Worm (Caenorhabditis elegans): Measurements from ENCODE around the gene T05G5.4.

T05G5.4 gene

ce11 chrIII:9748694-9749093 is at the start of gene T05G5.4:
Gene T05G5.4 (plus strand): TSS chrIII:9748934.
- no peak for TF ChIP-seq tab-1 (GFP tag; IDR thresholded peaks at IDR 0.05)
- no peak for TF ChIP-seq cog-1 (tag; optimal IDR thresholded peaks at IDR 0.05)
- no peak for TF ChIP-seq med-1 (GFP tag; optimal IDR thresholded peaks at IDR 0.05; ENCODE audit: insufficient read depth)
- no peak for TF ChIP-seq ref-1 (GFP tag; conservative IDR thresholded peaks at IDR 0.05)
- no peak for TF ChIP-seq ztf-29 (GFP tag; IDR thresholded peaks at IDR 0.05)
- TF ChIP-seq T22C8.4 (GFP tag; IDR thresholded peaks at IDR 0.05): no peak
- no peak for TF ChIP-seq ztf-23 (GFP tag; IDR thresholded peaks at IDR 0.05)
- no peak for TF ChIP-seq klf-2 (GFP tag; conservative IDR thresholded peaks at IDR 0.05)
- no peak for TF ChIP-seq flt-1 (GFP tag; IDR thresholded peaks at IDR 0.05)

ce11 chrIII:9699576-9699975 is 49.2 kb upstream of the T05G5.4 start, which contains the start of gene tlk-1:
Gene tlk-1 (plus strand): TSS chrIII:9699876.
- TF ChIP-seq ref-1 (GFP tag; conservative IDR thresholded peaks at IDR 0.05) (no peak), ztf-29 (GFP tag; IDR thresholded peaks at IDR 0.05) (no peak), T22C8.4 (GFP tag; IDR thresholded peaks at IDR 0.05) (no peak), ztf-23 (GFP tag; IDR thresholded peaks at IDR 0.05) (no peak), flt-1 (GFP tag; IDR thresholded peaks at IDR 0.05) (no peak), cog-1 (tag; optimal IDR thresholded peaks at IDR 0.05) (no peak), klf-2 (GFP tag; conservative IDR thresholded peaks at IDR 0.05) (no peak), tab-1 (GFP tag; IDR thresholded peaks at IDR 0.05) (no peak), med-1 (GFP tag; optimal IDR thresholded peaks at IDR 0.05; ENCODE audit: insufficient read depth) (no peak)

ce11 chrIII:9700114-9700690 is 48.5 kb upstream of the T05G5.4 start:
- TF ChIP-seq ref-1 (GFP tag; conservative IDR thresholded peaks at IDR 0.05) (no peak), flt-1 (GFP tag; IDR thresholded peaks at IDR 0.05) (no peak), T22C8.4 (GFP tag; IDR thresholded peaks at IDR 0.05) (no peak)

- no peak for TF ChIP-seq ref-1 (GFP tag; conservative IDR thresholded peaks at IDR 0.05)
- TF ChIP-seq flt-1 (GFP tag; IDR thresholded peaks at IDR 0.05): no peak
- TF ChIP-seq cog-1 (tag; optimal IDR thresholded peaks at IDR 0.05): no peak
- TF ChIP-seq T22C8.4 (GFP tag; IDR thresholded peaks at IDR 0.05): no peak
- no peak for TF ChIP-seq tab-1 (GFP tag; IDR thresholded peaks at IDR 0.05)
- TF ChIP-seq ztf-29 (GFP tag; IDR thresholded peaks at IDR 0.05): no peak
- TF ChIP-seq med-1 (GFP tag; optimal IDR thresholded peaks at IDR 0.05; ENCODE audit: insufficient read depth): no peak
- no peak for TF ChIP-seq ztf-23 (GFP tag; IDR thresholded peaks at IDR 0.05)
- TF ChIP-seq klf-2 (GFP tag; conservative IDR thresholded peaks at IDR 0.05): no peak
These were observed 46.9 kb upstream of the T05G5.4 start for ce11 chrIII:9701798-9702197.

ce11 chrIII:9702665-9703252 is 46.0 kb upstream of the T05G5.4 start:
- TF ChIP-seq klf-2 (GFP tag; conservative IDR thresholded peaks at IDR 0.05) (no peak), flt-1 (GFP tag; IDR thresholded peaks at IDR 0.05) (peak; percentile 36; the same call in 1 of the 2 replicates)

- TF ChIP-seq ztf-23 (GFP tag; IDR thresholded peaks at IDR 0.05) (0 out of 2 replicates have a peak, but pooled peaks have one; percentile 57), tab-1 (GFP tag; IDR thresholded peaks at IDR 0.05) (no peak), cog-1 (tag; optimal IDR thresholded peaks at IDR 0.05) (peak; percentile 64)
These were observed 44.8 kb upstream of the T05G5.4 start for ce11 chrIII:9703747-9704605.

- TF ChIP-seq ztf-29 (GFP tag; IDR thresholded peaks at IDR 0.05) (no peak), klf-2 (GFP tag; conservative IDR thresholded peaks at IDR 0.05) (no peak)
These were observed 44.2 kb upstream of the T05G5.4 start for ce11 chrIII:9704606-9704938.

ce11 chrIII:9705157-9705905 is 43.4 kb upstream of the T05G5.4 start:
- TF ChIP-seq med-1 (GFP tag; optimal IDR thresholded peaks at IDR 0.05; ENCODE audit: insufficient read depth) (no peak), T22C8.4 (GFP tag; IDR thresholded peaks at IDR 0.05) (no peak)

- TF ChIP-seq ztf-23 (GFP tag; IDR thresholded peaks at IDR 0.05) (no peak), med-1 (GFP tag; optimal IDR thresholded peaks at IDR 0.05; ENCODE audit: insufficient read depth) (no peak)
These were observed 37.6 kb upstream of the T05G5.4 start for ce11 chrIII:9711163-9711562.

- TF ChIP-seq med-1 (GFP tag; optimal IDR thresholded peaks at IDR 0.05; ENCODE audit: insufficient read depth) (no peak), klf-2 (GFP tag; conservative IDR thresholded peaks at IDR 0.05) (no peak), tab-1 (GFP tag; IDR thresholded peaks at IDR 0.05) (no peak), ref-1 (GFP tag; conservative IDR thresholded peaks at IDR 0.05) (no peak), ztf-23 (GFP tag; IDR thresholded peaks at IDR 0.05) (no peak), cog-1 (tag; optimal IDR thresholded peaks at IDR 0.05) (no peak), flt-1 (GFP tag; IDR thresholded peaks at IDR 0.05) (no peak), ztf-29 (GFP tag; IDR thresholded peaks at IDR 0.05) (no peak), T22C8.4 (GFP tag; IDR thresholded peaks at IDR 0.05) (no peak)
These were observed 35.6 kb upstream of the T05G5.4 start for ce11 chrIII:9713182-9713581.
